Fruit fly (Drosophila melanogaster) whole organism, embryonic: ENCODE data around the gene CG31076.

Experiments
- CG2202 ChIP-seq: fragments of 200-800 bp; sonication (Bioruptor generic); optimal IDR thresholded peaks from 2 replicates; lab custom pipeline; 2018; ENCODE audit warnings: missing biosample characterization, mild to moderate bottlenecking, missing genetic modification characterization
- CG8089 ChIP-seq: fragments of 200-800 bp; sonication (Bioruptor generic); optimal IDR thresholded peaks from 3 replicates; lab custom pipeline; 2016; ENCODE audit warnings: missing biosample characterization, missing genetic modification characterization
- Hr39 ChIP-seq: fragments of >200 bp; optimal IDR thresholded peaks from 2 replicates; lab custom pipeline; 2017
- eyg ChIP-seq: fragments of 200-800 bp; sonication (Bioruptor generic); optimal IDR thresholded peaks from 3 replicates; lab custom pipeline; 2016; ENCODE audit warnings: missing biosample characterization, missing genetic modification characterization
- gce ChIP-seq: fragments of 200-800 bp; sonication (Bioruptor generic); IDR thresholded peaks from 3 replicates; pipeline ENCODE4 v1.3.6; 2022; ENCODE audit warnings: missing biosample characterization, missing genetic modification characterization
- jumu ChIP-seq: fragments of 200-800 bp; sonication (Bioruptor generic); optimal IDR thresholded peaks from 3 replicates; lab custom pipeline; 2016; ENCODE audit warnings: missing biosample characterization, missing genetic modification characterization
- lab ChIP-seq: fragments of 200-800 bp; sonication (Bioruptor generic); optimal IDR thresholded peaks from 3 replicates; lab custom pipeline; 2017; ENCODE audit warnings: missing biosample characterization, missing genetic modification characterization, mild to moderate bottlenecking, moderate library complexity, missing genetic modification reagents
- tll ChIP-seq, 2 experiments: fragments of 200-800 bp in 1 of 2; fragments of >200 bp in 1 of 2; sonication (Bioruptor generic) in 1 of 2; optimal IDR thresholded peaks; 2 replicates each; lab custom pipeline; 2017 to 2019; ENCODE audit warnings: missing biosample characterization in 2 of 2, missing genetic modification characterization in 2 of 2, mild to moderate bottlenecking in 1 of 2, moderate library complexity in 1 of 2
- ttk ChIP-seq: fragments of 200-800 bp; sonication (Bioruptor generic); IDR thresholded peaks from 2 replicates; pipeline ENCODE4 v2.1.2; 2022; ENCODE audit warnings: missing biosample characterization, missing genetic modification characterization
- usp ChIP-seq: fragments of >200 bp; optimal IDR thresholded peaks from 2 replicates; lab custom pipeline; 2017; ENCODE audit warnings: missing biosample characterization, missing genetic modification characterization

DNA sequence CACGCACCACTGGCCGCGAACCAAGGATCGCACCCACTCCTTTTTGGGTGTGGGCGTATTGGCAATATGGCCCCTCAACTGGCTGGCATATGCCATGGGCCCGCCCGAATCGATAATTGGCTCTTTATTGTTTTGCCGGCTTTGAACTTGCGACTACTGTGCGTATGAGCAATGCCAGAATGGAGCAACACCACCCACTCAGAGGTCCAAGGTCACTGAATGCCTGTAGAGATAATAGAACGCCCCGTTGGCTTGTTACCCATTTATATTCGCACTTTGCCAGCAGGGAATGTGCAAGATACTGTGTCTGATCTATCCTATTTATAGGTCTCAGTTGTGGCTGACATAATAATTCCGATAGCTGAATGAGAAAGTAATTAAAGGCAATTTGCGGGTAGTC is 34.1 kb downstream of the CG31076 start:
- no peak for TF ChIP-seq ttk
- TF ChIP-seq CG8089 (GFP tag; lab: Kevin White, UChicago) = no peak
- no peak for TF ChIP-seq usp
- TF ChIP-seq CG2202 (tag; lab: Kevin White, UChicago) = no peak
- TF ChIP-seq jumu (GFP tag; lab: Kevin White, UChicago) = no peak
- no peak for TF ChIP-seq lab (GFP tag; lab: Kevin White, UChicago)
- TF ChIP-seq Hr39 (lab: Kevin White, UChicago) = no peak
- TF ChIP-seq eyg (GFP tag; lab: Kevin White, UChicago) = no peak
- no peak for TF ChIP-seq gce (GFP tag; lab: Robert Waterston, UW)
- no peak for TF ChIP-seq tll (GFP tag; optimal IDR thresholded peaks at IDR 0.05; lab: Kevin White, UChicago)
